Worm (Caenorhabditis elegans) whole organism, midembryonic: ENCODE data around the gene C18D11.10.

Experiments
- cog-1 ChIP-seq: sonication (generic microtip); optimal IDR thresholded peaks from 2 replicates; lab custom pipeline; 2016; ENCODE audit warnings: missing genetic modification characterization, missing compliant biosample characterization
- flt-1 ChIP-seq: fragments of 200-800 bp; sonication (Bioruptor generic); IDR thresholded peaks from 2 replicates; pipeline ENCODE4 v1.3.6; 2022; ENCODE audit warnings: missing genetic modification characterization, missing compliant biosample characterization
- ref-1 ChIP-seq: fragments of 200-800 bp; sonication (Bioruptor generic); conservative IDR thresholded peaks from 2 replicates; pipeline ENCODE4 v1.3.6; 2022; ENCODE audit warnings: missing genetic modification reagents, missing genetic modification characterization, missing compliant biosample characterization
- ztf-23 ChIP-seq: fragments of 200-800 bp; sonication (Bioruptor generic); IDR thresholded peaks from 2 replicates; pipeline ENCODE4 v1.3.6; 2022; ENCODE audit warnings: missing genetic modification reagents, missing genetic modification characterization, missing compliant biosample characterization
- ztf-29 ChIP-seq: fragments of 200-800 bp; sonication (Bioruptor generic); IDR thresholded peaks from 2 replicates; pipeline ENCODE4 v1.3.6; 2022; ENCODE audit warnings: missing genetic modification reagents, missing genetic modification characterization, missing compliant biosample characterization

- TF ChIP-seq cog-1 (tag; lab: Kevin White, UChicago) (no peak), ref-1 (GFP tag; lab: Robert Waterston, UW) (no peak), ztf-23 (GFP tag; lab: Robert Waterston, UW) (no peak), flt-1 (no peak), ztf-29 (GFP tag; lab: Robert Waterston, UW) (no peak)
Observed at ce11 chrIII:11795448-11795847, 12.1 kb upstream of the C18D11.10 start, which contains the start of gene twk-39.
